Worm (Caenorhabditis elegans) whole organism, early embryonic: ENCODE data around the gene C18D11.7.

Experiments used
- B0310.2 ChIP-seq: sonication (generic microtip); optimal IDR thresholded peaks from 2 replicates; lab custom pipeline; 2016; ENCODE audit warnings: mild to moderate bottlenecking, missing genetic modification characterization, missing compliant biosample characterization
- F13C5.2 ChIP-seq: sonication (generic microtip); optimal IDR thresholded peaks from 2 replicates; lab custom pipeline; 2017; ENCODE audit warnings: mild to moderate bottlenecking, missing genetic modification characterization, inconsistent platforms, missing compliant biosample characterization
- aly-1 ChIP-seq: sonication (generic microtip); optimal IDR thresholded peaks from 2 replicates; lab custom pipeline; 2016; ENCODE audit warnings: missing genetic modification characterization, missing compliant biosample characterization
- ama-1 ChIP-seq: fragments of 150-350 bp; optimal IDR thresholded peaks from 2 replicates; lab custom pipeline; 2014
- ceh-13 ChIP-seq: fragments of 200-800 bp; sonication (Bioruptor generic); optimal IDR thresholded peaks from 2 replicates; lab custom pipeline; 2018; ENCODE audit warnings: mild to moderate bottlenecking, missing genetic modification characterization, missing compliant biosample characterization
- ceh-36 ChIP-seq: sonication (generic microtip); optimal IDR thresholded peaks from 2 replicates; lab custom pipeline; 2016; ENCODE audit warnings: missing genetic modification characterization, inconsistent platforms, missing compliant biosample characterization
- ets-7 ChIP-seq: sonication (generic microtip); optimal IDR thresholded peaks from 2 replicates; lab custom pipeline; 2016; ENCODE audit warnings: missing genotype, missing genetic modification characterization, missing compliant biosample characterization
- flt-1 ChIP-seq: fragments of 200-800 bp; sonication (Bioruptor generic); IDR thresholded peaks from 2 replicates; pipeline ENCODE4 v1.3.6; 2022; ENCODE audit warnings: missing genetic modification characterization, missing compliant biosample characterization
- hmbx-1 ChIP-seq: sonication (generic microtip); optimal IDR thresholded peaks from 2 replicates; lab custom pipeline; 2016; ENCODE audit warnings: mild to moderate bottlenecking, missing genetic modification characterization, missing compliant biosample characterization
- hmg-4 ChIP-seq: fragments of 200-800 bp; sonication (Bioruptor generic); optimal IDR thresholded peaks from 2 replicates; lab custom pipeline; 2018; ENCODE audit warnings: mild to moderate bottlenecking, missing genetic modification characterization, missing compliant biosample characterization
- hnd-1 ChIP-seq: sonication (generic microtip); optimal IDR thresholded peaks from 2 replicates; lab custom pipeline; 2016; ENCODE audit warnings: missing genetic modification characterization, missing compliant biosample characterization
- pes-1 ChIP-seq: fragments of 200-800 bp; sonication (Bioruptor generic); IDR thresholded peaks from 2 replicates; pipeline ENCODE4 v1.3.6; 2022; ENCODE audit warnings: missing genetic modification reagents, missing genetic modification characterization, missing compliant biosample characterization
- scrt-1 ChIP-seq: fragments of 200-800 bp; sonication (Bioruptor generic); IDR thresholded peaks from 2 replicates; pipeline ENCODE4 v1.3.6; 2022; ENCODE audit warnings: missing genetic modification characterization, missing compliant biosample characterization
- sea-1 ChIP-seq: fragments of 200-800 bp; sonication (Bioruptor generic); conservative IDR thresholded peaks from 2 replicates; pipeline ENCODE4 v1.3.6; 2022; ENCODE audit warnings: missing genetic modification characterization, missing compliant biosample characterization
- tbx-11 ChIP-seq: fragments of 200-800 bp; sonication (Bioruptor generic); IDR thresholded peaks from 2 replicates; pipeline ENCODE4 v1.3.6; 2022; ENCODE audit warnings: missing genetic modification characterization, missing compliant biosample characterization
- tbx-37 ChIP-seq: fragments of 200-800 bp; sonication (Bioruptor generic); conservative IDR thresholded peaks from 2 replicates; pipeline ENCODE4 v1.3.6; 2022; ENCODE audit warnings: missing genetic modification reagents, missing genetic modification characterization, missing compliant biosample characterization
- tra-4 ChIP-seq: sonication (generic microtip); optimal IDR thresholded peaks from 2 replicates; lab custom pipeline; 2017; ENCODE audit warnings: missing genetic modification characterization, missing compliant biosample characterization

Gene C18D11.7

ce11 chrIII:11823260-11823659, 16.7 kb upstream of the C18D11.7 start, which contains the start of gene C18D11.3:
C18D11.3 (plus strand) TSS chrIII:11823448.
- TF ChIP-seq ets-7: no peak
- TF ChIP-seq F13C5.2: peak; percentile 64
- TF ChIP-seq tra-4 (tag; lab: Kevin White, UChicago): no peak
- no peak for TF ChIP-seq sea-1 (GFP tag; lab: Robert Waterston, UW)
- TF ChIP-seq ceh-36: no peak
- TF ChIP-seq hmg-4: no peak
- no peak for TF ChIP-seq aly-1 (tag; lab: Kevin White, UChicago)
- no peak for TF ChIP-seq flt-1 (GFP tag; lab: Robert Waterston, UW)

- TF ChIP-seq ceh-13 (GFP tag; lab: Kevin White, UChicago) (no peak), hnd-1 (tag; lab: Kevin White, UChicago) (no peak)
These were observed 15.8 kb upstream of the C18D11.7 start, which contains the start of gene maa-1 for ce11 chrIII:11822407-11822806. maa-1 (minus strand) TSS chrIII:11822526.

- TF ChIP-seq pes-1 (no peak), aly-1 (tag; lab: Kevin White, UChicago) (no peak), ceh-36 (no peak), hmbx-1 (no peak), ets-7 (no peak), hmg-4 (no peak), flt-1 (GFP tag; lab: Robert Waterston, UW) (no peak), ceh-13 (GFP tag; lab: Kevin White, UChicago) (no peak), F13C5.2 (no peak), scrt-1 (GFP tag; lab: Robert Waterston, UW) (no peak), hnd-1 (tag; lab: Kevin White, UChicago) (no peak), tra-4 (tag; lab: Kevin White, UChicago) (no peak), B0310.2 (tag; lab: Kevin White, UChicago) (no peak), sea-1 (GFP tag; lab: Robert Waterston, UW) (no peak), ama-1 (no peak), tbx-37 (GFP tag; lab: Robert Waterston, UW) (no peak), tbx-11 (GFP tag; lab: Robert Waterston, UW) (no peak)
These were observed 11.3 kb upstream of the C18D11.7 start for ce11 chrIII:11817865-11818264.

ce11 chrIII:11816523-11817003, 10.0 kb upstream of the C18D11.7 start, which contains the start of gene C18D11.1:
C18D11.1 (plus strand) TSS chrIII:11816573.
- TF ChIP-seq ceh-13 (GFP tag; lab: Kevin White, UChicago) (no peak), tbx-11 (GFP tag; lab: Robert Waterston, UW) (no peak), tbx-37 (GFP tag; lab: Robert Waterston, UW) (no peak), ceh-36 (no peak), scrt-1 (GFP tag; lab: Robert Waterston, UW) (no peak), hnd-1 (tag; lab: Kevin White, UChicago) (no peak), sea-1 (GFP tag; lab: Robert Waterston, UW) (no peak), B0310.2 (tag; lab: Kevin White, UChicago) (no peak), hmg-4 (no peak), ets-7 (no peak), ama-1 (no peak), tra-4 (tag; lab: Kevin White, UChicago) (no peak), hmbx-1 (no peak)

ce11 chrIII:11814653-11815052, 8.1 kb upstream of the C18D11.7 start:
- no peak for TF ChIP-seq hnd-1 (tag; lab: Kevin White, UChicago)
- no peak for TF ChIP-seq sea-1 (GFP tag; lab: Robert Waterston, UW)
- TF ChIP-seq F13C5.2: no peak

ce11 chrIII:11811839-11812238, 5.2 kb upstream of the C18D11.7 start:
- TF ChIP-seq ama-1 (no peak), tbx-11 (GFP tag; lab: Robert Waterston, UW) (no peak), aly-1 (tag; lab: Kevin White, UChicago) (no peak), tbx-37 (GFP tag; lab: Robert Waterston, UW) (no peak), ceh-13 (GFP tag; lab: Kevin White, UChicago) (no peak), ets-7 (no peak), pes-1 (no peak), ceh-36 (no peak), sea-1 (GFP tag; lab: Robert Waterston, UW) (no peak), scrt-1 (GFP tag; lab: Robert Waterston, UW) (no peak), tra-4 (tag; lab: Kevin White, UChicago) (no peak), F13C5.2 (no peak), hmbx-1 (no peak), B0310.2 (tag; lab: Kevin White, UChicago) (no peak), hmg-4 (no peak), flt-1 (GFP tag; lab: Robert Waterston, UW) (no peak), hnd-1 (tag; lab: Kevin White, UChicago) (no peak)

- TF ChIP-seq ama-1 (no peak), sea-1 (GFP tag; lab: Robert Waterston, UW) (no peak), scrt-1 (GFP tag; lab: Robert Waterston, UW) (no peak), B0310.2 (tag; lab: Kevin White, UChicago) (no peak), F13C5.2 (no peak), ets-7 (no peak), ceh-13 (GFP tag; lab: Kevin White, UChicago) (no peak), flt-1 (GFP tag; lab: Robert Waterston, UW) (no peak)
These were observed 3.9 kb upstream of the C18D11.7 start, which contains the start of gene C18D11.6 for ce11 chrIII:11810447-11810846. C18D11.6 (plus strand) TSS chrIII:11810556.

ce11 chrIII:11808818-11809217, 2.2 kb upstream of the C18D11.7 start, which contains the start of gene C18D11.9:
C18D11.9 (plus strand) TSS chrIII:11809118.
- TF ChIP-seq sea-1 (GFP tag; lab: Robert Waterston, UW) (no peak), scrt-1 (GFP tag; lab: Robert Waterston, UW) (no peak), hmbx-1 (no peak), ets-7 (no peak), aly-1 (tag; lab: Kevin White, UChicago) (no peak), B0310.2 (tag; lab: Kevin White, UChicago) (no peak), tbx-11 (GFP tag; lab: Robert Waterston, UW) (no peak), ama-1 (no peak), ceh-36 (no peak), ceh-13 (GFP tag; lab: Kevin White, UChicago) (no peak), F13C5.2 (no peak), hnd-1 (tag; lab: Kevin White, UChicago) (no peak), pes-1 (no peak), flt-1 (GFP tag; lab: Robert Waterston, UW) (no peak), tra-4 (tag; lab: Kevin White, UChicago) (no peak), hmg-4 (no peak), tbx-37 (GFP tag; lab: Robert Waterston, UW) (no peak)
